Fruit fly (Drosophila melanogaster) whole organism, embryonic: ENCODE data around the gene dunk.

Source experiments
- Atf6 ChIP-seq: fragments of 200-800 bp; sonication (Bioruptor generic); IDR thresholded peaks from 2 replicates; pipeline ENCODE4 v1.3.6; 2022; ENCODE audit warnings: missing biosample characterization, missing genetic modification characterization
- Bgb ChIP-seq: fragments of 200-800 bp; sonication (Bioruptor generic); IDR thresholded peaks from 2 replicates; pipeline ENCODE4 v1.3.6; 2022; ENCODE audit warnings: missing biosample characterization, missing genetic modification characterization; ENCODE audit not compliant: partially characterized antibody
- Blimp-1 ChIP-seq: fragments of 200-800 bp; sonication (Bioruptor generic); optimal IDR thresholded peaks from 3 replicates; lab custom pipeline; 2018; ENCODE audit warnings: missing biosample characterization, missing genetic modification characterization, mild to moderate bottlenecking, moderate library complexity, missing genetic modification reagents
- Bteb2 ChIP-seq: fragments of 200-800 bp; sonication (Bioruptor generic); optimal IDR thresholded peaks from 2 replicates; lab custom pipeline; 2016; ENCODE audit warnings: missing biosample characterization, missing genetic modification characterization
- CG10209 ChIP-seq: fragments of 200-800 bp; sonication (Bioruptor generic); optimal IDR thresholded peaks from 3 replicates; lab custom pipeline; 2017; ENCODE audit warnings: missing biosample characterization, mild to moderate bottlenecking, missing genetic modification characterization, missing genetic modification reagents
- CG10959 ChIP-seq: fragments of 200-800 bp; sonication (Bioruptor generic); IDR thresholded peaks from 2 replicates; pipeline ENCODE4 v1.3.6; 2022; ENCODE audit warnings: missing biosample characterization, missing genetic modification characterization
- CG12219 ChIP-seq: fragments of 200-800 bp; sonication (Bioruptor generic); optimal IDR thresholded peaks from 3 replicates; lab custom pipeline; 2018; ENCODE audit warnings: missing biosample characterization, mild to moderate bottlenecking, missing genetic modification characterization
- CG12942 ChIP-seq: fragments of 200-800 bp; sonication (Bioruptor generic); optimal IDR thresholded peaks from 3 replicates; lab custom pipeline; 2016; ENCODE audit warnings: missing biosample characterization, missing genetic modification characterization
- CG13123 ChIP-seq: fragments of 200-800 bp; sonication (Bioruptor generic); optimal IDR thresholded peaks from 2 replicates; lab custom pipeline; 2016; ENCODE audit warnings: missing biosample characterization, missing genetic modification characterization
- CG14014 ChIP-seq: fragments of 200-800 bp; sonication (Bioruptor generic); IDR thresholded peaks from 2 replicates; pipeline ENCODE4 v1.3.6; 2022; ENCODE audit warnings: missing biosample characterization, missing genetic modification characterization
- CG14441 ChIP-seq: fragments of 200-800 bp; sonication (Bioruptor generic); IDR thresholded peaks from 2 replicates; pipeline ENCODE4 v1.3.6; 2022; ENCODE audit warnings: missing biosample characterization, missing genetic modification characterization
- CG1602 ChIP-seq: fragments of 200-800 bp; sonication (Bioruptor generic); optimal IDR thresholded peaks from 3 replicates; lab custom pipeline; 2016; ENCODE audit warnings: missing biosample characterization, missing genetic modification characterization
- CG17328 ChIP-seq: fragments of 200-800 bp; sonication (Bioruptor generic); IDR thresholded peaks from 2 replicates; pipeline ENCODE4 v1.3.6; 2022; ENCODE audit warnings: missing biosample characterization, missing genetic modification characterization
- CG17912 ChIP-seq: fragments of 200-800 bp; sonication (Bioruptor generic); optimal IDR thresholded peaks from 2 replicates; lab custom pipeline; 2018; ENCODE audit warnings: missing biosample characterization, mild to moderate bottlenecking, missing genetic modification characterization
- CG2120 ChIP-seq: fragments of 200-800 bp; sonication (Bioruptor generic); optimal IDR thresholded peaks from 3 replicates; lab custom pipeline; 2016; ENCODE audit warnings: missing biosample characterization, missing genetic modification characterization
- CG2129 ChIP-seq: fragments of 200-800 bp; sonication (Bioruptor generic); IDR thresholded peaks from 2 replicates; pipeline ENCODE4 v1.3.6; 2022; ENCODE audit warnings: missing biosample characterization, missing genetic modification characterization; ENCODE audit not compliant: partially characterized antibody
- CG2202 ChIP-seq: fragments of 200-800 bp; sonication (Bioruptor generic); optimal IDR thresholded peaks from 2 replicates; lab custom pipeline; 2018; ENCODE audit warnings: missing biosample characterization, mild to moderate bottlenecking, missing genetic modification characterization
- CG2875 ChIP-seq: fragments of 200-800 bp; sonication (Bioruptor generic); optimal IDR thresholded peaks from 2 replicates; lab custom pipeline; 2017; ENCODE audit warnings: missing biosample characterization, mild to moderate bottlenecking, missing genetic modification characterization, missing genetic modification reagents
- CG4617 ChIP-seq: fragments of 200-800 bp; sonication (Bioruptor generic); optimal IDR thresholded peaks from 3 replicates; lab custom pipeline; 2016; ENCODE audit warnings: missing biosample characterization, missing genetic modification characterization, borderline replicate concordance
- CG7987 ChIP-seq: fragments of 200-800 bp; sonication (Bioruptor generic); optimal IDR thresholded peaks from 2 replicates; lab custom pipeline; 2018; ENCODE audit warnings: missing biosample characterization, mild to moderate bottlenecking, missing genetic modification characterization, moderate library complexity
- CG9876 ChIP-seq: fragments of 200-800 bp; sonication (Bioruptor generic); optimal IDR thresholded peaks from 2 replicates; lab custom pipeline; 2016; ENCODE audit warnings: missing biosample characterization, missing genetic modification characterization
- CHES-1-like ChIP-seq: fragments of 200-800 bp; sonication (Bioruptor generic); optimal IDR thresholded peaks from 2 replicates; lab custom pipeline; 2016; ENCODE audit warnings: missing biosample characterization, missing genetic modification characterization
- CkIIα-i1 ChIP-seq: fragments of 200-800 bp; sonication (Bioruptor generic); IDR thresholded peaks from 2 replicates; pipeline ENCODE4 v1.3.6; 2022; ENCODE audit warnings: missing biosample characterization, missing genetic modification characterization
- Dp ChIP-seq: fragments of 200-800 bp; sonication (Bioruptor generic); optimal IDR thresholded peaks from 2 replicates; lab custom pipeline; 2018; ENCODE audit warnings: missing biosample characterization, mild to moderate bottlenecking, missing genetic modification characterization, moderate library complexity
- Fer2 ChIP-seq: fragments of 200-800 bp; sonication (Bioruptor generic); optimal IDR thresholded peaks from 2 replicates; lab custom pipeline; 2018; ENCODE audit warnings: missing biosample characterization, mild to moderate bottlenecking, missing genetic modification characterization, moderate library complexity
- Gsc ChIP-seq: fragments of 200-800 bp; sonication (Bioruptor generic); IDR thresholded peaks from 2 replicates; pipeline ENCODE4 v1.3.6; 2022; ENCODE audit warnings: missing biosample characterization, missing genetic modification characterization
- Hand ChIP-seq: fragments of 200-800 bp; sonication (Bioruptor generic); optimal IDR thresholded peaks from 2 replicates; lab custom pipeline; 2017; ENCODE audit warnings: mild to moderate bottlenecking, missing biosample characterization, missing genetic modification reagents, missing genetic modification characterization
- Hmx ChIP-seq: fragments of 200-800 bp; sonication (Bioruptor generic); optimal IDR thresholded peaks from 2 replicates; lab custom pipeline; 2016; ENCODE audit warnings: missing biosample characterization, missing genetic modification characterization
- Hsf ChIP-seq: fragments of 200-800 bp; sonication (Bioruptor generic); optimal IDR thresholded peaks from 3 replicates; lab custom pipeline; 2016; ENCODE audit warnings: missing biosample characterization, missing genetic modification characterization
- Lim3 ChIP-seq: fragments of 200-800 bp; sonication (Bioruptor generic); IDR thresholded peaks from 2 replicates; pipeline ENCODE4 v1.3.6; 2022; ENCODE audit warnings: missing biosample characterization, missing genetic modification characterization
- Lpt ChIP-seq: fragments of >200 bp; optimal IDR thresholded peaks from 2 replicates; lab custom pipeline; 2018; ENCODE audit warnings: missing biosample characterization, missing genetic modification characterization
- NFAT ChIP-seq: fragments of 200-800 bp; sonication (Bioruptor generic); IDR thresholded peaks from 2 replicates; pipeline ENCODE4 v1.3.6; 2022; ENCODE audit warnings: missing biosample characterization, missing genetic modification characterization
- Nf-YA ChIP-seq: fragments of 200-800 bp; sonication (Bioruptor generic); IDR thresholded peaks from 2 replicates; pipeline ENCODE4 v1.3.6; 2022; ENCODE audit warnings: missing biosample characterization, missing genetic modification characterization
- Ptx1 ChIP-seq: fragments of 200-800 bp; sonication (Bioruptor generic); IDR thresholded peaks from 2 replicates; pipeline ENCODE4 v1.3.6; 2022; ENCODE audit warnings: missing biosample characterization, missing genetic modification characterization
- Spps ChIP-seq: fragments of 200-800 bp; sonication (Bioruptor generic); optimal IDR thresholded peaks from 2 replicates; lab custom pipeline; 2018; ENCODE audit warnings: missing biosample characterization, mild to moderate bottlenecking, missing genetic modification characterization
- ap ChIP-seq: fragments of 200-800 bp; sonication (Bioruptor generic); IDR thresholded peaks from 2 replicates; pipeline ENCODE4 v1.3.6; 2022; ENCODE audit warnings: missing biosample characterization, missing genetic modification characterization
- ato ChIP-seq: fragments of 200-800 bp; sonication (Bioruptor generic); IDR thresholded peaks from 2 replicates; pipeline ENCODE4 v1.3.6; 2022; ENCODE audit warnings: missing biosample characterization, missing genetic modification characterization; ENCODE audit not compliant: partially characterized antibody
- az2 ChIP-seq: fragments of 200-800 bp; sonication (Bioruptor generic); optimal IDR thresholded peaks from 3 replicates; lab custom pipeline; 2016; ENCODE audit warnings: missing biosample characterization, missing genetic modification characterization
- cwo ChIP-seq: fragments of 200-800 bp; sonication (Bioruptor generic); optimal IDR thresholded peaks from 3 replicates; lab custom pipeline; 2017; ENCODE audit warnings: missing biosample characterization, missing genetic modification characterization, mild to moderate bottlenecking, moderate library complexity, missing genetic modification reagents
- dmrt99B ChIP-seq: fragments of 200-800 bp; sonication (Bioruptor generic); optimal IDR thresholded peaks from 2 replicates; lab custom pipeline; 2018; ENCODE audit warnings: missing biosample characterization, mild to moderate bottlenecking, missing genetic modification characterization, moderate library complexity
- esg ChIP-seq: fragments of 200-800 bp; sonication (Bioruptor generic); conservative IDR thresholded peaks from 2 replicates; pipeline ENCODE4 v1.3.6; 2022; ENCODE audit warnings: missing biosample characterization, missing genetic modification characterization
- exex ChIP-seq: fragments of 200-800 bp; sonication (Bioruptor generic); optimal IDR thresholded peaks from 4 replicates; lab custom pipeline; 2018; ENCODE audit warnings: missing biosample characterization, mild to moderate bottlenecking, missing genetic modification characterization, moderate library complexity
- fu2 ChIP-seq: fragments of 200-800 bp; sonication (Bioruptor generic); optimal IDR thresholded peaks from 2 replicates; lab custom pipeline; 2016; ENCODE audit warnings: missing biosample characterization, missing genetic modification characterization
- gcm2 ChIP-seq: fragments of 200-800 bp; sonication (Bioruptor generic); optimal IDR thresholded peaks from 2 replicates; lab custom pipeline; 2016; ENCODE audit warnings: missing biosample characterization, missing genetic modification characterization
- grau ChIP-seq: fragments of 200-800 bp; optimal IDR thresholded peaks from 3 replicates; lab custom pipeline; 2019; ENCODE audit warnings: missing biosample characterization, mild to moderate bottlenecking, missing genetic modification characterization, moderate library complexity
- gsb-n ChIP-seq: fragments of 200-800 bp; sonication (Bioruptor generic); optimal IDR thresholded peaks from 3 replicates; lab custom pipeline; 2018; ENCODE audit warnings: missing biosample characterization, mild to moderate bottlenecking, missing genetic modification characterization
- insv ChIP-seq, 2 experiments: fragments of 200-800 bp; sonication (Bioruptor generic); optimal IDR thresholded peaks; 3 replicates each; lab custom pipeline; 2016 to 2018; ENCODE audit warnings: missing biosample characterization in 2 of 2, missing genetic modification characterization in 2 of 2
- lbe ChIP-seq: fragments of 200-800 bp; sonication (Bioruptor generic); optimal IDR thresholded peaks from 2 replicates; lab custom pipeline; 2016; ENCODE audit warnings: missing biosample characterization, mild to moderate bottlenecking, missing genetic modification characterization
- mld ChIP-seq: fragments of 200-800 bp; sonication (Bioruptor generic); IDR thresholded peaks from 3 replicates; pipeline ENCODE4 v1.3.6; 2022; ENCODE audit warnings: missing biosample characterization, missing genetic modification characterization; ENCODE audit not compliant: partially characterized antibody
- pita ChIP-seq: fragments of 200-800 bp; sonication (Bioruptor generic); optimal IDR thresholded peaks from 2 replicates; lab custom pipeline; 2017; ENCODE audit warnings: missing biosample characterization, mild to moderate bottlenecking, missing genetic modification characterization
- slbo ChIP-seq: fragments of 200-800 bp; sonication (Bioruptor generic); IDR thresholded peaks from 2 replicates; pipeline ENCODE4 v1.3.6; 2022; ENCODE audit warnings: missing biosample characterization, missing genetic modification characterization
- wdn ChIP-seq: fragments of 200-800 bp; sonication (Bioruptor generic); IDR thresholded peaks from 2 replicates; pipeline ENCODE4 v1.3.6; 2022; ENCODE audit warnings: missing biosample characterization, missing genetic modification characterization

The dunk gene

dm6 chr2L:22144127-22144526, 7.3 kb upstream of the dunk start (continued):
- no peak for TF ChIP-seq gsb-n (tag; lab: Kevin White, UChicago)
- TF ChIP-seq pita (GFP tag; lab: Kevin White, UChicago) = no peak
- TF ChIP-seq Ptx1 (GFP tag; lab: Robert Waterston, UW) = no peak
- no peak for TF ChIP-seq fu2 (GFP tag; lab: Kevin White, UChicago)
- no peak for TF ChIP-seq Hand
- no peak for TF ChIP-seq CG1602 (GFP tag; lab: Kevin White, UChicago)
- no peak for TF ChIP-seq CG17912
- TF ChIP-seq cwo (GFP tag; lab: Kevin White, UChicago) = no peak
- no peak for TF ChIP-seq esg
- TF ChIP-seq Lpt (GFP tag; lab: Kevin White, UChicago) = no peak
- no peak for TF ChIP-seq grau
- TF ChIP-seq Hmx (GFP tag; lab: Kevin White, UChicago) = no peak
- no peak for TF ChIP-seq Bteb2 (GFP tag; lab: Kevin White, UChicago)
- TF ChIP-seq exex (tag; lab: Kevin White, UChicago) = peak; percentile 48
- no peak for TF ChIP-seq Gsc
- TF ChIP-seq Bgb (GFP tag; lab: Robert Waterston, UW) = no peak
- peak; percentile 80 for TF ChIP-seq CG7987 (GFP tag; lab: Kevin White, UChicago)
- no peak for TF ChIP-seq dmrt99B (tag; lab: Kevin White, UChicago)
- no peak for TF ChIP-seq Nf-YA (GFP tag; lab: Robert Waterston, UW)
- no peak for TF ChIP-seq CG12219 (GFP tag; lab: Kevin White, UChicago)
- TF ChIP-seq CG2129 (GFP tag; lab: Robert Waterston, UW) = no peak
- no peak for TF ChIP-seq Lim3
- TF ChIP-seq gcm2 (GFP tag; lab: Kevin White, UChicago) = no peak
- TF ChIP-seq CG14014 (GFP tag; lab: Robert Waterston, UW) = no peak; the same call in 1 of the 2 replicates
- TF ChIP-seq CG13123 = no peak
- peak; percentile 59 for TF ChIP-seq Blimp-1 (GFP tag; lab: Kevin White, UChicago)
- TF ChIP-seq CG2875 = no peak
- peak; percentile 72 for TF ChIP-seq Fer2
- no peak for TF ChIP-seq CG14441 (GFP tag; lab: Robert Waterston, UW)
- TF ChIP-seq CHES-1-like (GFP tag; lab: Kevin White, UChicago) = no peak
- TF ChIP-seq CG17328 (GFP tag; lab: Robert Waterston, UW) = no peak
- TF ChIP-seq Atf6 = no peak
- TF ChIP-seq ato = no peak
- no peak for TF ChIP-seq ap
- no peak for TF ChIP-seq Hsf (GFP tag; lab: Kevin White, UChicago)
- peak; percentile 32 for TF ChIP-seq Spps (tag; lab: Kevin White, UChicago)
- no peak for TF ChIP-seq CG10209
- TF ChIP-seq CG10959 (GFP tag; lab: Robert Waterston, UW) = no peak
- no peak for TF ChIP-seq wdn (GFP tag; lab: Robert Waterston, UW)
- no peak for TF ChIP-seq CG12942
- TF ChIP-seq CkIIα-i1 (GFP tag; lab: Robert Waterston, UW) = no peak
- no peak for TF ChIP-seq CG9876 (GFP tag; lab: Kevin White, UChicago)
- no peak for TF ChIP-seq CG2202
- TF ChIP-seq CG2120 (GFP tag; lab: Kevin White, UChicago) = no peak
- TF ChIP-seq Dp (GFP tag; lab: Kevin White, UChicago) = no peak
- TF ChIP-seq NFAT = no peak; the same call in 1 of the 2 replicates
- no peak for TF ChIP-seq az2 (GFP tag; lab: Kevin White, UChicago)
- no peak for TF ChIP-seq slbo
- no peak for TF ChIP-seq insv (GFP tag; optimal IDR thresholded peaks at IDR 0.05; lab: Kevin White, UChicago)
- no peak for TF ChIP-seq CG4617 (GFP tag; lab: Kevin White, UChicago)
- TF ChIP-seq mld (GFP tag; lab: Robert Waterston, UW) = no peak
- TF ChIP-seq lbe (GFP tag; lab: Kevin White, UChicago) = no peak
